Worm (Caenorhabditis elegans) whole organism, early embryonic: ENCODE data around the gene istr-1.

Experiments
- B0310.2 ChIP-seq: sonication (generic microtip); optimal IDR thresholded peaks from 2 replicates; lab custom pipeline; 2016; ENCODE audit warnings: mild to moderate bottlenecking, missing genetic modification characterization, missing compliant biosample characterization
- F13C5.2 ChIP-seq: sonication (generic microtip); optimal IDR thresholded peaks from 2 replicates; lab custom pipeline; 2017; ENCODE audit warnings: mild to moderate bottlenecking, missing genetic modification characterization, inconsistent platforms, missing compliant biosample characterization
- aly-1 ChIP-seq: sonication (generic microtip); optimal IDR thresholded peaks from 2 replicates; lab custom pipeline; 2016; ENCODE audit warnings: missing genetic modification characterization, missing compliant biosample characterization
- ama-1 ChIP-seq: fragments of 150-350 bp; optimal IDR thresholded peaks from 2 replicates; lab custom pipeline; 2014
- ceh-36 ChIP-seq: sonication (generic microtip); optimal IDR thresholded peaks from 2 replicates; lab custom pipeline; 2016; ENCODE audit warnings: missing genetic modification characterization, inconsistent platforms, missing compliant biosample characterization
- flt-1 ChIP-seq: fragments of 200-800 bp; sonication (Bioruptor generic); IDR thresholded peaks from 2 replicates; pipeline ENCODE4 v1.3.6; 2022; ENCODE audit warnings: missing genetic modification characterization, missing compliant biosample characterization
- hmg-4 ChIP-seq: fragments of 200-800 bp; sonication (Bioruptor generic); optimal IDR thresholded peaks from 2 replicates; lab custom pipeline; 2018; ENCODE audit warnings: mild to moderate bottlenecking, missing genetic modification characterization, missing compliant biosample characterization
- hnd-1 ChIP-seq: sonication (generic microtip); optimal IDR thresholded peaks from 2 replicates; lab custom pipeline; 2016; ENCODE audit warnings: missing genetic modification characterization, missing compliant biosample characterization
- pes-1 ChIP-seq: fragments of 200-800 bp; sonication (Bioruptor generic); IDR thresholded peaks from 2 replicates; pipeline ENCODE4 v1.3.6; 2022; ENCODE audit warnings: missing genetic modification reagents, missing genetic modification characterization, missing compliant biosample characterization
- scrt-1 ChIP-seq: fragments of 200-800 bp; sonication (Bioruptor generic); IDR thresholded peaks from 2 replicates; pipeline ENCODE4 v1.3.6; 2022; ENCODE audit warnings: missing genetic modification characterization, missing compliant biosample characterization
- tbx-37 ChIP-seq: fragments of 200-800 bp; sonication (Bioruptor generic); conservative IDR thresholded peaks from 2 replicates; pipeline ENCODE4 v1.3.6; 2022; ENCODE audit warnings: missing genetic modification reagents, missing genetic modification characterization, missing compliant biosample characterization

DNA sequence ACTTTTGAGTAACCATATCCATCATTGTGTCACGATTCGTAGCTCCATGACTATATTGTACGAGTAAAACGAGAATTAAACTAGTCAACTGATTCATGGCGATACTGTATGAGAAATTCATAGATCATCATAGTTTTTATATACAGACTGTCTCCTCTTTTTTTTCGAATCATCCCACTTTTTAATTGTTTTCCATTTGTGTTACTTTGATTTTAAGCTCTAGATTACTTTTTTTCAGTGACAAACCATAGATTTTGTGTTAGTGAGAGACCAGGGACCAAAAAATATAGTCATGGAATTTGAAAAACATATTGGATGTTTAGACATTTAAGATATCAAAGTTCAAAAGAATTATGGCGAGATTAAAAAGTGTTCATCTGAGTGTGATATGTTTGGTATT lies 14.3 kb downstream of the istr-1 start, which contains the start of gene R11D1.3:
- no peak for TF ChIP-seq ama-1 (lab: Kevin White, UChicago)
- no peak for TF ChIP-seq aly-1
- no peak for TF ChIP-seq B0310.2
- no peak for TF ChIP-seq F13C5.2 (tag; lab: Kevin White, UChicago)
- TF ChIP-seq scrt-1 (GFP tag; lab: Robert Waterston, UW), result no peak
- no peak for TF ChIP-seq flt-1
- no peak for TF ChIP-seq hnd-1 (tag; lab: Kevin White, UChicago)
- no peak for TF ChIP-seq hmg-4 (GFP tag; lab: Kevin White, UChicago)
- TF ChIP-seq tbx-37 (GFP tag; lab: Robert Waterston, UW), result no peak
- TF ChIP-seq pes-1 (GFP tag; lab: Robert Waterston, UW), result no peak
- TF ChIP-seq ceh-36 (tag; lab: Kevin White, UChicago), result no peak
